Worm (Caenorhabditis elegans): ENCODE measurements around the gene itm-2.

- TF ChIP-seq snpc-4 (GFP tag; optimal IDR thresholded peaks at IDR 0.05) = no peak
- TF ChIP-seq snpc-4 (tag; optimal IDR thresholded peaks at IDR 0.05) = no peak
- no peak for TF ChIP-seq ets-4 (GFP tag; optimal IDR thresholded peaks at IDR 0.05)
- no peak for TF ChIP-seq Y56A3A.18 (GFP tag; IDR thresholded peaks at IDR 0.05)
- TF ChIP-seq K12H6.12 (tag; optimal IDR thresholded peaks at IDR 0.05) = no peak
- TF ChIP-seq nfya-1 (tag; optimal IDR thresholded peaks at IDR 0.05; ENCODE audit: borderline replicate concordance, insufficient read depth) = no peak
- no peak for TF ChIP-seq ztf-25 (GFP tag; IDR thresholded peaks at IDR 0.05)
- TF ChIP-seq madf-8 (GFP tag; conservative IDR thresholded peaks at IDR 0.05) = no peak
- no peak for TF ChIP-seq tlf-1 (GFP tag; optimal IDR thresholded peaks at IDR 0.05)
- no peak for TF ChIP-seq dpl-1 (GFP tag; optimal IDR thresholded peaks at IDR 0.05)
- TF ChIP-seq F57C9.4 (tag; optimal IDR thresholded peaks at IDR 0.05) = no peak
- no peak for TF ChIP-seq him-1 (tag; optimal IDR thresholded peaks at IDR 0.05)
- TF ChIP-seq ama-1 (optimal IDR thresholded peaks at IDR 0.05) = no peak
- no peak for TF ChIP-seq ama-1 (GFP tag; optimal IDR thresholded peaks at IDR 0.05)
- TF ChIP-seq attf-3 (GFP tag; conservative IDR thresholded peaks at IDR 0.05) = no peak
- TF ChIP-seq hrde-1 (tag; optimal IDR thresholded peaks at IDR 0.05; ENCODE audit: borderline replicate concordance) = no peak
Measured at ce11 chrX:5476357-5476756, 31.4 kb downstream of the itm-2 start.

All from whole organism, young adult.